Fruit fly (Drosophila melanogaster) whole organism, wandering third instar larva: Measurements from ENCODE around the gene alpha-Spec.

Experiments used
- CG9705 ChIP-seq: fragments of 200-800 bp; sonication (Bioruptor generic); optimal IDR thresholded peaks from 2 replicates; lab custom pipeline; 2018; ENCODE audit warnings: missing biosample characterization, mild to moderate bottlenecking, missing genetic modification characterization
- OdsH ChIP-seq: fragments of 200-800 bp; sonication (Bioruptor generic); optimal IDR thresholded peaks from 2 replicates; lab custom pipeline; 2016; ENCODE audit warnings: missing biosample characterization, mild to moderate bottlenecking, missing genetic modification characterization
- Sp1 ChIP-seq: fragments of 200-800 bp; sonication (Bioruptor generic); optimal IDR thresholded peaks from 3 replicates; lab custom pipeline; 2019; ENCODE audit warnings: missing biosample characterization, mild to moderate bottlenecking, missing genetic modification characterization, moderate library complexity
- Vsx2 ChIP-seq: fragments of 200-300, 225-300 bp; sonication (Bioruptor generic); optimal IDR thresholded peaks from 2 replicates; lab custom pipeline; 2018; ENCODE audit warnings: missing biosample characterization, missing genetic modification characterization; ENCODE audit not compliant: partially characterized antibody
- brk ChIP-seq: fragments of 200-800 bp; sonication (Bioruptor generic); optimal IDR thresholded peaks from 2 replicates; lab custom pipeline; 2016; ENCODE audit warnings: missing biosample characterization, mild to moderate bottlenecking, missing genetic modification characterization
- dl ChIP-seq, 2 experiments: fragments of 175-275, 200-275 bp in 1 of 2; fragments of 200-275 bp in 1 of 2; sonication (Bioruptor generic); optimal IDR thresholded peaks; lab custom pipeline; 2018; ENCODE audit warnings: mild to moderate bottlenecking in 2 of 2, missing biosample characterization in 2 of 2, missing genetic modification characterization in 2 of 2, moderate library complexity in 2 of 2; ENCODE audit not compliant: partially characterized antibody in 2 of 2, insufficient read depth in 1 of 2
- h ChIP-seq: fragments of 200-800 bp; sonication (Bioruptor generic); optimal IDR thresholded peaks from 3 replicates; lab custom pipeline; 2016; ENCODE audit warnings: missing biosample characterization, mild to moderate bottlenecking, missing genetic modification characterization
- pan ChIP-seq: fragments of >200 bp; optimal IDR thresholded peaks from 2 replicates; lab custom pipeline; 2017
- psq ChIP-seq: fragments of 200-800 bp; sonication (Bioruptor generic); optimal IDR thresholded peaks from 3 replicates; lab custom pipeline; 2017; ENCODE audit warnings: missing biosample characterization, mild to moderate bottlenecking, missing genetic modification characterization, moderate library complexity
- woc ChIP-seq: sonication (Bioruptor generic); optimal IDR thresholded peaks from 2 replicates; lab custom pipeline; 2016; ENCODE audit warnings: missing biosample characterization, mild to moderate bottlenecking, missing genetic modification characterization

dm6 chr3L:1827809-1828371 lies 32.8 kb upstream of the alpha-Spec start:
- TF ChIP-seq psq (GFP tag; lab: Kevin White, UChicago) (no peak), OdsH (no peak), CG9705 (GFP tag; lab: Kevin White, UChicago) (no peak), woc (GFP tag; lab: Kevin White, UChicago) (no peak), h (GFP tag; lab: Kevin White, UChicago) (no peak), Sp1 (GFP tag; lab: Kevin White, UChicago) (no peak), Vsx2 (GFP tag; lab: Kevin White, UChicago) (no peak), pan (lab: Kevin White, UChicago) (no peak), brk (no peak), dl (GFP tag; optimal IDR thresholded peaks at IDR 0.05; lab: Kevin White, UChicago; ENCODE audit: insufficient read depth in 1 of 2, partially characterized antibody in 2 of 2) (no peak)
